Worm (Caenorhabditis elegans): Measurements from ENCODE around the gene ZK856.6.

The ZK856.6 gene

DNA sequence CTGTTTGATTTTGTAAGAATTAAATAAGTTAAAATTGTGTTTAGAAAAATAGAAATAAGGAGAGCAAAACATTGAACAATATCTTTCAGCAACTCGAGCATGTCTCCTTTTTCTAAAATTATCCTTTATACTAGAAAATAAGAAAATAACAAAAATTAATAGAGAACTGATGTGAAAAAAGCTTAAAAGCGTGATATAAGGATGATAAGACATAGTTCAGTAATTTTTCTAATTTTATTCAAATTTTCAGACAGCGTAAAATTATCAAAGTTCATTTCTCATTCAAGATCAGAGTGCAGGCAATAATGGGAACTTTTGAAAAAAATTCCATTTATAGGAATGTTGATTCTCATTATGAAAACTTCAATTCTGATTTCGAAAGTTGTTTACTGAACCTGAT is 34.8 kb downstream of the ZK856.6 start, which contains the start of gene str-182:
TSS of gene str-182 (minus strand) at position 101 of the 400 bp plus-strand sequence.
- TF ChIP-seq sem-4 (tag; optimal IDR thresholded peaks at IDR 0.05) (no peak), unc-39 (tag; optimal IDR thresholded peaks at IDR 0.05) (no peak), R02D3.7 (tag; optimal IDR thresholded peaks at IDR 0.05) (no peak), alr-1 (tag; optimal IDR thresholded peaks at IDR 0.05) (no peak), lsy-2 (tag; optimal IDR thresholded peaks at IDR 0.05) (no peak), crh-2 (tag; optimal IDR thresholded peaks at IDR 0.05) (no peak), elt-1 (tag; optimal IDR thresholded peaks at IDR 0.05) (no peak), skn-1 (tag; optimal IDR thresholded peaks at IDR 0.05) (no peak)

- TF ChIP-seq nhr-10 (tag; optimal IDR thresholded peaks at IDR 0.05) (no peak), skn-1 (tag; optimal IDR thresholded peaks at IDR 0.05) (no peak), sma-9 (GFP tag; optimal IDR thresholded peaks at IDR 0.05) (no peak), sma-9 (tag; optimal IDR thresholded peaks at IDR 0.05) (no peak), C34F6.9 (tag; optimal IDR thresholded peaks at IDR 0.05) (no peak), nhr-11 (tag; optimal IDR thresholded peaks at IDR 0.05) (no peak), sem-4 (tag; optimal IDR thresholded peaks at IDR 0.05) (no peak)
These were observed 38.7 kb downstream of the ZK856.6 start for ce11 chrV:10237171-10237570.

- TF ChIP-seq egl-27 (tag; optimal IDR thresholded peaks at IDR 0.05) (no peak), sma-9 (GFP tag; optimal IDR thresholded peaks at IDR 0.05) (no peak), sma-9 (tag; optimal IDR thresholded peaks at IDR 0.05) (no peak), Y55F3AM.14 (GFP tag; optimal IDR thresholded peaks at IDR 0.05) (no peak), nhr-77 (tag; optimal IDR thresholded peaks at IDR 0.05) (no peak), F13H6.1 (tag; optimal IDR thresholded peaks at IDR 0.05) (no peak), mbf-1 (tag; optimal IDR thresholded peaks at IDR 0.05) (no peak), nhr-11 (tag; optimal IDR thresholded peaks at IDR 0.05) (no peak), ztf-11 (tag; optimal IDR thresholded peaks at IDR 0.05) (no peak), alr-1 (tag; optimal IDR thresholded peaks at IDR 0.05) (no peak), nhr-129 (tag; optimal IDR thresholded peaks at IDR 0.05) (no peak), nhr-21 (tag; optimal IDR thresholded peaks at IDR 0.05) (no peak), crh-2 (tag; optimal IDR thresholded peaks at IDR 0.05) (no peak), R02D3.7 (tag; optimal IDR thresholded peaks at IDR 0.05) (no peak), lin-39 (tag; optimal IDR thresholded peaks at IDR 0.05) (no peak), ZK546.5 (tag; optimal IDR thresholded peaks at IDR 0.05) (no peak), gmeb-1 (tag; optimal IDR thresholded peaks at IDR 0.05) (no peak), sma-3 (GFP tag; optimal IDR thresholded peaks at IDR 0.05) (no peak)
These were observed 39.5 kb downstream of the ZK856.6 start for ce11 chrV:10237959-10238444.

- TF ChIP-seq C34F6.9 (tag; optimal IDR thresholded peaks at IDR 0.05) (peak; percentile 50), nhr-129 (tag; optimal IDR thresholded peaks at IDR 0.05) (peak; percentile 29), ama-1 (optimal IDR thresholded peaks at IDR 0.05) (peak; percentile 29), unc-39 (tag; optimal IDR thresholded peaks at IDR 0.05) (no peak), lin-11 (tag; optimal IDR thresholded peaks at IDR 0.05) (peak; percentile 64), unc-55 (GFP tag; optimal IDR thresholded peaks at IDR 0.05) (peak; percentile 33), egl-27 (tag; optimal IDR thresholded peaks at IDR 0.05) (no peak), lsy-2 (tag; optimal IDR thresholded peaks at IDR 0.05) (peak in 1 of 2 experiments; percentile 43)
These were observed 40.2 kb downstream of the ZK856.6 start, which contains the start of gene fubl-1 for ce11 chrV:10238665-10239064. Gene fubl-1, minus strand, starts transcription at chrV:10238866.

ce11 chrV:10239861-10240260 is 41.4 kb downstream of the ZK856.6 start, which contains the start of gene fipr-8:
Gene fipr-8, minus strand, starts transcription at chrV:10239961.
- TF ChIP-seq alr-1 (tag; optimal IDR thresholded peaks at IDR 0.05) (no peak), dmd-4 (tag; optimal IDR thresholded peaks at IDR 0.05) (no peak), C34F6.9 (tag; optimal IDR thresholded peaks at IDR 0.05) (no peak), unc-39 (tag; optimal IDR thresholded peaks at IDR 0.05) (no peak), ceh-82 (tag; optimal IDR thresholded peaks at IDR 0.05) (no peak), nhr-11 (tag; optimal IDR thresholded peaks at IDR 0.05) (no peak), nhr-21 (tag; optimal IDR thresholded peaks at IDR 0.05) (no peak), nhr-237 (tag; optimal IDR thresholded peaks at IDR 0.05) (no peak), ZK546.5 (tag; optimal IDR thresholded peaks at IDR 0.05) (no peak), fos-1 (tag; optimal IDR thresholded peaks at IDR 0.05) (no peak), nhr-129 (tag; optimal IDR thresholded peaks at IDR 0.05) (no peak), mdl-1 (tag; optimal IDR thresholded peaks at IDR 0.05) (no peak), lin-13 (GFP tag; optimal IDR thresholded peaks at IDR 0.05) (no peak)

Measured in whole organism, L2 larva.